Fruit fly (Drosophila melanogaster): ENCODE results near the gene Ca-alpha1T.

The Ca-alpha1T gene

dm6 chrX:6224225-6225190 lies 32.2 kb upstream of the Ca-alpha1T start, which contains the start of gene sqh (continued):
- TF ChIP-seq salr (GFP tag; optimal IDR thresholded peaks at IDR 0.05) (peak; percentile 69 to 75), Hr39 (GFP tag; optimal IDR thresholded peaks at IDR 0.05) (peak; percentile 76), CG8319 (GFP tag; optimal IDR thresholded peaks at IDR 0.05) (peak; percentile 64), CG8119 (GFP tag; IDR thresholded peaks at IDR 0.05) (peak; percentile 94), spab (GFP tag; optimal IDR thresholded peaks at IDR 0.05) (peak; percentile 69), CG6854 (GFP tag; optimal IDR thresholded peaks at IDR 0.05) (peak; percentile 56), CG6808 (GFP tag; optimal IDR thresholded peaks at IDR 0.05) (peak; percentile 82), CG6276 (GFP tag; optimal IDR thresholded peaks at IDR 0.05) (peak; percentile 81), fd85E (GFP tag; optimal IDR thresholded peaks at IDR 0.05) (peak; percentile 22), CG3919 (GFP tag; optimal IDR thresholded peaks at IDR 0.05) (peak; percentile 71), esn (GFP tag; optimal IDR thresholded peaks at IDR 0.05) (peak; percentile 89), Lpt (GFP tag; optimal IDR thresholded peaks at IDR 0.05) (peak; percentile 84), Ets96B (tag; optimal IDR thresholded peaks at IDR 0.05) (peak; percentile 77), Hr4 (GFP tag; optimal IDR thresholded peaks at IDR 0.05) (peak; percentile 87), achi (GFP tag; optimal IDR thresholded peaks at IDR 0.05) (peak; percentile 88), Sox15 (GFP tag; optimal IDR thresholded peaks at IDR 0.05) (peak; percentile 80), CG8632 (GFP tag; optimal IDR thresholded peaks at IDR 0.05) (peak; percentile 80), CG34406 (GFP tag; optimal IDR thresholded peaks at IDR 0.05) (peak; percentile 88), cyc (GFP tag; optimal IDR thresholded peaks at IDR 0.05) (peak; percentile 75), lz (GFP tag; optimal IDR thresholded peaks at IDR 0.05) (peak; percentile 85), vri (GFP tag; optimal IDR thresholded peaks at IDR 0.05) (peak; percentile 84), net (GFP tag; optimal IDR thresholded peaks at IDR 0.05) (peak; percentile 86), CG10631 (GFP tag; optimal IDR thresholded peaks at IDR 0.05) (peak; percentile 85), svp (GFP tag) (peak; percentile 92), Hr38 (GFP tag; optimal IDR thresholded peaks at IDR 0.05) (no peak), Eip93F (GFP tag; optimal IDR thresholded peaks at IDR 0.05) (peak; percentile 91), acj6 (GFP tag; optimal IDR thresholded peaks at IDR 0.05) (peak; percentile 90), fkh (GFP tag; optimal IDR thresholded peaks at IDR 0.05) (peak; percentile 98), dsx (GFP tag; optimal IDR thresholded peaks at IDR 0.05; ENCODE audit: poor library complexity, severe bottlenecking) (peak; percentile 79), OdsH (GFP tag; optimal IDR thresholded peaks at IDR 0.05) (peak; percentile 93), Ets21C (GFP tag; optimal IDR thresholded peaks at IDR 0.05) (peak; percentile 61), CG6163 (GFP tag; IDR thresholded peaks at IDR 0.05) (peak; percentile 87), Sox14 (GFP tag; optimal IDR thresholded peaks at IDR 0.05) (peak; percentile 88), Eip75B (GFP tag; optimal IDR thresholded peaks at IDR 0.05) (peak; percentile 78), Eip78C (GFP tag) (peak; percentile 97), fd59A (GFP tag; optimal IDR thresholded peaks at IDR 0.05) (peak; percentile 86), CG7368 (GFP tag; optimal IDR thresholded peaks at IDR 0.05) (peak; percentile 77), CG1621 (tag; optimal IDR thresholded peaks at IDR 0.05) (peak; percentile 76), CG16779 (tag; optimal IDR thresholded peaks at IDR 0.05) (peak; percentile 66), CG6792 (GFP tag; optimal IDR thresholded peaks at IDR 0.05) (peak; percentile 85)

DNA sequence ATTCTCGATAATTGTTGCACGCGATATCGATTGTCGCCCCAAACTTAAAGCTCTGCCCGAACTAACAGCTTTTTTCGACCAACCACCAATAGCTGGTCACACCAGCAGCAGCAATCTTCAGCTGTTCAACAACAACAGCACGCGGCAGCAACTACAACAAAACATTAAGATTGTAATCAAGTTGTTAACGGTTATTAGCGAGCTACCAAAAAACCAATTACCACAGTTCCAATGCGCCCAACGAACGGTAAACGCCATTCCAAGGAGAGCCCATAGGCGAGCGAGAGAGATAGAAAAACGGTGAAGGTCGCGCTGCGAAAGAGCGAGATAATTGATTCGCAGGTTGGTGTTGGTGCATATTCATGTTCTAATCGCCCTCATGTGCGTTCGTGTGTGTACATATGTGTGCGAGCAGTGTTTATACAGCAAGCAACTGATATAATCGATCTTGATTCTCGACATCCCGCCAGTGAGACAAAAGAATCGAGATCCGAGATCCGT lies 27.6 kb upstream of the Ca-alpha1T start, which contains the start of gene Efr:
Efr (plus strand) TSS at position 113 of the 501 bp plus-strand sequence.
- peak; percentile 11 for TF ChIP-seq dsx (GFP tag; optimal IDR thresholded peaks at IDR 0.05; ENCODE audit: poor library complexity, severe bottlenecking)
- TF ChIP-seq fkh (GFP tag; optimal IDR thresholded peaks at IDR 0.05): peak; percentile 79
- no peak for TF ChIP-seq Gug (GFP tag; IDR thresholded peaks at IDR 0.05)
